Worm (Caenorhabditis elegans) whole organism, mixed stage, embryonic: ENCODE measurements around the gene ZK697.8.

Experiments used
- elt-3 ChIP-seq: fragments of 150-350 bp; optimal IDR thresholded peaks from 2 replicates; lab custom pipeline; 2014; ENCODE audit warnings: missing biosample characterization, missing genetic modification characterization
- mab-5 ChIP-seq: fragments of 150-350 bp; optimal IDR thresholded peaks from 2 replicates; lab custom pipeline; 2014; ENCODE audit warnings: missing biosample characterization, missing genetic modification characterization
- nhr-237 ChIP-seq: fragments of 150-350 bp; optimal IDR thresholded peaks from 2 replicates; lab custom pipeline; 2014; ENCODE audit warnings: missing biosample characterization, missing genetic modification characterization
- nhr-28 ChIP-seq: fragments of 150-350 bp; optimal IDR thresholded peaks from 2 replicates; lab custom pipeline; 2014; ENCODE audit warnings: missing biosample characterization, missing genetic modification characterization
- snpc-4 ChIP-seq: fragments of 150-350 bp; optimal IDR thresholded peaks from 2 replicates; lab custom pipeline; 2014; ENCODE audit warnings: missing biosample characterization, missing genetic modification characterization

DNA sequence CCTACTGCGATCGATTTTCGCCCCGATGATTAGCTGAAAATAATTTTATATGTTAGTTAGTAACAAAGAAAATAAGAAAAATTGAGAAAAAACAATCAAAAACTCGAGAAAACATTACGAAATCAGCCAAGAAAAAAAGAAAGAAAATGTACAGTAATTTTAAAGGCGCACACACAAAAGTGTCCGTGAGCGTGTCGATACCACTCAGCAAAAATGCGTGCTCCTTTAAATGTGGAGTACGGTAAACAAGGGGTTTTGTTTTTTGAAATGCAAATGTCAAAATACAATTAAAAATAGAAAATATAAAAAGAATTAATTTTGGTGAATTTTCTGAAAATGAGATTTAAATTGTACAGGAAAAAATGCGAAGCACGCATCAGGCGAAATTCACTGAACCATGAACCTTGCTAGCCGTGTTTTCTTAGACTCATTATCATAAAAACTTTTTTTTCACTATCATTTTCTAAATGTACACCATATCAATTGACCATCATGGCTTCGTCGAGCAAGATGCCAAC is 47.3 kb downstream of the ZK697.8 start, which contains the start of gene srw-90:
- TF ChIP-seq elt-3 (tag; lab: Kevin White, UChicago) (no peak), snpc-4 (tag; lab: Kevin White, UChicago) (no peak), mab-5 (tag; lab: Kevin White, UChicago) (no peak), nhr-237 (tag; lab: Kevin White, UChicago) (no peak), nhr-28 (tag; lab: Kevin White, UChicago) (no peak)
